Fruit fly (Drosophila melanogaster): ENCODE results near the gene SF2.

The SF2 gene

dm6 chr3R:16336327-16337052, 5.3 kb downstream of the SF2 start (continued):
- TF ChIP-seq CG2678 (tag; optimal IDR thresholded peaks at IDR 0.05) (peak; percentile 33), CG15073 (GFP tag; optimal IDR thresholded peaks at IDR 0.05) (no peak), CG2712 (tag; optimal IDR thresholded peaks at IDR 0.05) (peak; percentile 23), Kr (GFP tag; optimal IDR thresholded peaks at IDR 0.05) (peak; percentile 98), sens (GFP tag) (peak; percentile 2), Six4 (GFP tag; optimal IDR thresholded peaks at IDR 0.05) (no peak), Hr78 (GFP tag; optimal IDR thresholded peaks at IDR 0.05) (peak in 1 of 2 experiments; percentile 82), CG2202 (tag; optimal IDR thresholded peaks at IDR 0.05) (no peak), Sin3A (optimal IDR thresholded peaks at IDR 0.05) (no peak), CG4360 (GFP tag; IDR thresholded peaks at IDR 0.05) (0 out of 2 replicates have a peak, but pooled peaks have one; percentile 18)

dm6 chr3R:16335438-16336073, 6.2 kb downstream of the SF2 start:
- TF ChIP-seq Deaf1 (tag; optimal IDR thresholded peaks at IDR 0.05) (peak; percentile 38), nmo (GFP tag; optimal IDR thresholded peaks at IDR 0.05) (no peak), Max (GFP tag; optimal IDR thresholded peaks at IDR 0.05) (no peak), dmrt99B (tag; optimal IDR thresholded peaks at IDR 0.05) (no peak), lab (GFP tag; optimal IDR thresholded peaks at IDR 0.05) (peak; percentile 82), CrebB (tag; optimal IDR thresholded peaks at IDR 0.05) (no peak), CG18599 (GFP tag; optimal IDR thresholded peaks at IDR 0.05) (no peak), CG8281 (tag; optimal IDR thresholded peaks at IDR 0.05) (peak; percentile 74), CG4404 (GFP tag; IDR thresholded peaks at IDR 0.05) (0 out of 2 replicates have a peak, but pooled peaks have one; percentile 7), hbn (GFP tag; IDR thresholded peaks at IDR 0.05; ENCODE audit: partially characterized antibody) (no peak), CG9817 (tag; optimal IDR thresholded peaks at IDR 0.05) (no peak), Lhr (GFP tag; optimal IDR thresholded peaks at IDR 0.05) (no peak), grau (tag; optimal IDR thresholded peaks at IDR 0.05) (no peak), CG14965 (GFP tag; optimal IDR thresholded peaks at IDR 0.05; ENCODE audit: borderline replicate concordance) (no peak), Antp (GFP tag; optimal IDR thresholded peaks at IDR 0.05) (no peak), ken (GFP tag; IDR thresholded peaks at IDR 0.05) (no peak), jigr1 (GFP tag; IDR thresholded peaks at IDR 0.05) (no peak), BtbVII (GFP tag; optimal IDR thresholded peaks at IDR 0.05) (no peak), CG4282 (GFP tag; optimal IDR thresholded peaks at IDR 0.05) (no peak), CG8359 (GFP tag; optimal IDR thresholded peaks at IDR 0.05; ENCODE audit: borderline replicate concordance) (peak; percentile 96), sr (GFP tag; IDR thresholded peaks at IDR 0.05) (no peak), CG30431 (GFP tag; optimal IDR thresholded peaks at IDR 0.05) (no peak), Elba2 (GFP tag; optimal IDR thresholded peaks at IDR 0.05) (no peak), vvl (GFP tag; IDR thresholded peaks at IDR 0.05) (0 out of 2 replicates have a peak, but pooled peaks have one; percentile 23), Dref (GFP tag; IDR thresholded peaks at IDR 0.05) (0 out of 2 replicates have a peak, but pooled peaks have one; percentile 22), org-1 (GFP tag; optimal IDR thresholded peaks at IDR 0.05) (no peak), Adf1 (GFP tag; IDR thresholded peaks at IDR 0.05) (no peak), chinmo (GFP tag; IDR thresholded peaks at IDR 0.05; ENCODE audit: partially characterized antibody) (0 out of 4 replicates have a peak, but pooled peaks have one; percentile 20), CG2712 (tag; optimal IDR thresholded peaks at IDR 0.05) (no peak), CG10267 (tag; optimal IDR thresholded peaks at IDR 0.05) (no peak)
